Worm (Caenorhabditis elegans) whole organism, early embryonic: ENCODE data around the gene pepm-1.

Experiments
- B0310.2 ChIP-seq: sonication (generic microtip); optimal IDR thresholded peaks from 2 replicates; lab custom pipeline; 2016; ENCODE audit warnings: mild to moderate bottlenecking, missing genetic modification characterization, missing compliant biosample characterization
- F13C5.2 ChIP-seq: sonication (generic microtip); optimal IDR thresholded peaks from 2 replicates; lab custom pipeline; 2017; ENCODE audit warnings: mild to moderate bottlenecking, missing genetic modification characterization, inconsistent platforms, missing compliant biosample characterization
- aly-1 ChIP-seq: sonication (generic microtip); optimal IDR thresholded peaks from 2 replicates; lab custom pipeline; 2016; ENCODE audit warnings: missing genetic modification characterization, missing compliant biosample characterization
- ama-1 ChIP-seq: fragments of 150-350 bp; optimal IDR thresholded peaks from 2 replicates; lab custom pipeline; 2014
- ceh-13 ChIP-seq: fragments of 200-800 bp; sonication (Bioruptor generic); optimal IDR thresholded peaks from 2 replicates; lab custom pipeline; 2018; ENCODE audit warnings: mild to moderate bottlenecking, missing genetic modification characterization, missing compliant biosample characterization
- ceh-36 ChIP-seq: sonication (generic microtip); optimal IDR thresholded peaks from 2 replicates; lab custom pipeline; 2016; ENCODE audit warnings: missing genetic modification characterization, inconsistent platforms, missing compliant biosample characterization
- ets-7 ChIP-seq: sonication (generic microtip); optimal IDR thresholded peaks from 2 replicates; lab custom pipeline; 2016; ENCODE audit warnings: missing genotype, missing genetic modification characterization, missing compliant biosample characterization
- flt-1 ChIP-seq: fragments of 200-800 bp; sonication (Bioruptor generic); IDR thresholded peaks from 2 replicates; pipeline ENCODE4 v1.3.6; 2022; ENCODE audit warnings: missing genetic modification characterization, missing compliant biosample characterization
- hmbx-1 ChIP-seq: sonication (generic microtip); optimal IDR thresholded peaks from 2 replicates; lab custom pipeline; 2016; ENCODE audit warnings: mild to moderate bottlenecking, missing genetic modification characterization, missing compliant biosample characterization
- hmg-4 ChIP-seq: fragments of 200-800 bp; sonication (Bioruptor generic); optimal IDR thresholded peaks from 2 replicates; lab custom pipeline; 2018; ENCODE audit warnings: mild to moderate bottlenecking, missing genetic modification characterization, missing compliant biosample characterization
- hnd-1 ChIP-seq: sonication (generic microtip); optimal IDR thresholded peaks from 2 replicates; lab custom pipeline; 2016; ENCODE audit warnings: missing genetic modification characterization, missing compliant biosample characterization
- pes-1 ChIP-seq: fragments of 200-800 bp; sonication (Bioruptor generic); IDR thresholded peaks from 2 replicates; pipeline ENCODE4 v1.3.6; 2022; ENCODE audit warnings: missing genetic modification reagents, missing genetic modification characterization, missing compliant biosample characterization
- scrt-1 ChIP-seq: fragments of 200-800 bp; sonication (Bioruptor generic); IDR thresholded peaks from 2 replicates; pipeline ENCODE4 v1.3.6; 2022; ENCODE audit warnings: missing genetic modification characterization, missing compliant biosample characterization
- sea-1 ChIP-seq: fragments of 200-800 bp; sonication (Bioruptor generic); conservative IDR thresholded peaks from 2 replicates; pipeline ENCODE4 v1.3.6; 2022; ENCODE audit warnings: missing genetic modification characterization, missing compliant biosample characterization
- tbx-11 ChIP-seq: fragments of 200-800 bp; sonication (Bioruptor generic); IDR thresholded peaks from 2 replicates; pipeline ENCODE4 v1.3.6; 2022; ENCODE audit warnings: missing genetic modification characterization, missing compliant biosample characterization
- tbx-37 ChIP-seq: fragments of 200-800 bp; sonication (Bioruptor generic); conservative IDR thresholded peaks from 2 replicates; pipeline ENCODE4 v1.3.6; 2022; ENCODE audit warnings: missing genetic modification reagents, missing genetic modification characterization, missing compliant biosample characterization
- tra-4 ChIP-seq: sonication (generic microtip); optimal IDR thresholded peaks from 2 replicates; lab custom pipeline; 2017; ENCODE audit warnings: missing genetic modification characterization, missing compliant biosample characterization

The pepm-1 gene

ce11 chrV:14311115-14311514 is 17.8 kb upstream of the pepm-1 start, which contains the start of gene ddn-3:
Gene ddn-3 (minus strand): TSS chrV:14311215.
- TF ChIP-seq ets-7 (tag; lab: Kevin White, UChicago) (no peak), hmbx-1 (no peak), scrt-1 (no peak), hmg-4 (no peak), aly-1 (no peak), tbx-37 (GFP tag; lab: Robert Waterston, UW) (no peak), ceh-13 (no peak), tra-4 (tag; lab: Kevin White, UChicago) (no peak), ama-1 (lab: Kevin White, UChicago) (no peak), tbx-11 (no peak), F13C5.2 (no peak), pes-1 (GFP tag; lab: Robert Waterston, UW) (no peak), flt-1 (GFP tag; lab: Robert Waterston, UW) (no peak), ceh-36 (tag; lab: Kevin White, UChicago) (no peak), hnd-1 (tag; lab: Kevin White, UChicago) (no peak), sea-1 (GFP tag; lab: Robert Waterston, UW) (no peak), B0310.2 (no peak)

ce11 chrV:14312695-14313094 is 16.2 kb upstream of the pepm-1 start, which contains the start of gene F14D7.8:
Gene F14D7.8 (minus strand): TSS chrV:14312795.
- TF ChIP-seq tbx-37 (GFP tag; lab: Robert Waterston, UW) (no peak), tra-4 (tag; lab: Kevin White, UChicago) (no peak), tbx-11 (no peak), hmg-4 (no peak), F13C5.2 (no peak), hnd-1 (tag; lab: Kevin White, UChicago) (no peak), ceh-36 (tag; lab: Kevin White, UChicago) (no peak), ets-7 (tag; lab: Kevin White, UChicago) (no peak), sea-1 (GFP tag; lab: Robert Waterston, UW) (no peak)

ce11 chrV:14314236-14314635 is 14.7 kb upstream of the pepm-1 start, which contains the start of gene F47B8.1:
Gene F47B8.1 (minus strand): TSS chrV:14314336.
- TF ChIP-seq scrt-1: no peak

- TF ChIP-seq pes-1 (GFP tag; lab: Robert Waterston, UW): no peak
- no peak for TF ChIP-seq scrt-1
Observed at ce11 chrV:14316525-14316924, 12.4 kb upstream of the pepm-1 start, which contains the start of gene F47B8.2. Gene F47B8.2 (minus strand): TSS chrV:14316625.

- TF ChIP-seq ceh-36 (tag; lab: Kevin White, UChicago) (no peak), scrt-1 (no peak), tbx-37 (GFP tag; lab: Robert Waterston, UW) (no peak), ama-1 (lab: Kevin White, UChicago) (no peak), sea-1 (GFP tag; lab: Robert Waterston, UW) (no peak), ceh-13 (no peak), B0310.2 (no peak), pes-1 (GFP tag; lab: Robert Waterston, UW) (no peak), tra-4 (tag; lab: Kevin White, UChicago) (no peak), hmbx-1 (no peak), F13C5.2 (no peak), tbx-11 (no peak), hmg-4 (no peak), aly-1 (no peak), hnd-1 (tag; lab: Kevin White, UChicago) (no peak), flt-1 (GFP tag; lab: Robert Waterston, UW) (no peak), ets-7 (tag; lab: Kevin White, UChicago) (no peak)
Observed at ce11 chrV:14317204-14317603, 11.7 kb upstream of the pepm-1 start.

- TF ChIP-seq ama-1 (lab: Kevin White, UChicago) (no peak), tbx-11 (no peak), hmg-4 (no peak)
Observed at ce11 chrV:14317621-14318020, 11.3 kb upstream of the pepm-1 start.

ce11 chrV:14319101-14319781 is 9.7 kb upstream of the pepm-1 start, which contains the start of gene F47B8.13:
Gene F47B8.13 (minus strand): TSS chrV:14319731.
- TF ChIP-seq aly-1 (peak; percentile 55), pes-1 (GFP tag; lab: Robert Waterston, UW) (no peak), hmbx-1 (no peak), B0310.2 (no peak), scrt-1 (no peak)

ce11 chrV:14320246-14320645 is 8.7 kb upstream of the pepm-1 start, which contains the start of gene F47B8.14:
Gene F47B8.14 (plus strand): TSS chrV:14320546.
- TF ChIP-seq tbx-11: no peak
- no peak for TF ChIP-seq sea-1 (GFP tag; lab: Robert Waterston, UW)
- TF ChIP-seq aly-1: no peak
- TF ChIP-seq hmg-4: no peak
- TF ChIP-seq hnd-1 (tag; lab: Kevin White, UChicago): no peak
- TF ChIP-seq tbx-37 (GFP tag; lab: Robert Waterston, UW): no peak
- no peak for TF ChIP-seq hmbx-1
- no peak for TF ChIP-seq ceh-13
- no peak for TF ChIP-seq F13C5.2
- no peak for TF ChIP-seq flt-1 (GFP tag; lab: Robert Waterston, UW)
- TF ChIP-seq pes-1 (GFP tag; lab: Robert Waterston, UW): no peak
- TF ChIP-seq scrt-1: no peak
- no peak for TF ChIP-seq ets-7 (tag; lab: Kevin White, UChicago)
- no peak for TF ChIP-seq ceh-36 (tag; lab: Kevin White, UChicago)
- TF ChIP-seq tra-4 (tag; lab: Kevin White, UChicago): no peak
- TF ChIP-seq ama-1 (lab: Kevin White, UChicago): no peak
- no peak for TF ChIP-seq B0310.2
